Fruit fly (Drosophila melanogaster): ENCODE results near the gene CG43083.

CG43083 gene

DNA sequence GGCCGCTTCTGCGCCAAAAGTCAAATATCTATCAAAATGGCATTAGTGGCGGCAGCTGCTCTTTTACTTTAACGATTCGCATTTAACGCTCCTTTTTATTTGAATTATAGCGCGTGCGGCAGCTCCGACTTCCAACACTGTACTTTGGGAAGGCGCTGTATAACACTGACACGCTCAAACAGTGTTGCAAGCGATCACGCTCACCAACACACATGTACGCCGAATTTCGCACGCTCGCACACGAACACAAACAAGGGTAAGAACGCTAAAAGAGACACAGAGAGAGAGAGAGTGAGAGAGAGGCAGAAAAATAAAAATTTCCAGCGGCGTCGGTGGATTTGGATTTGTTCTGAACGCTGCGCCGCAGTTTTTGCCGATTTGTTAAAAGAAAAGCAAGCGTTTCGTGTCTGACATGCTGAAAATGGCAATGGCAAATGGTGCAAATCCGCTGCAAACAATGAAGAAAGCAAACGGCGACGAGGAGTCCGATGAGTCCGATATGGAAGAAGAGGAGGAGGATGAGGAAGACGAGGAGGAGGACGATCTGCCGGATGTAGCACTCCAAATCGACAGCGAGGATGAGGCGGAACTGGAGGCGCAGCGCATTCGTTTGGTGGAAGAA, 28.6 kb upstream of the CG43083 start, which contains the start of gene Phs (continued):
- TF ChIP-seq Dek (tag; optimal IDR thresholded peaks at IDR 0.05) (peak; percentile 12), Hr3 (GFP tag; optimal IDR thresholded peaks at IDR 0.05) (peak; percentile 55), CkIIα-i1 (GFP tag; IDR thresholded peaks at IDR 0.05) (no peak), nerfin-2 (GFP tag; IDR thresholded peaks at IDR 0.05; ENCODE audit: partially characterized antibody) (no peak), CG31441 (GFP tag; IDR thresholded peaks at IDR 0.05) (peak; percentile 46; the same call in 1 of the 2 replicates), BtbVII (GFP tag; optimal IDR thresholded peaks at IDR 0.05) (peak; percentile 52), MBD-R2 (GFP tag; IDR thresholded peaks at IDR 0.05) (peak; percentile 79; the same call in 1 of the 2 replicates), hkb (optimal IDR thresholded peaks at IDR 0.05) (no peak), hkb (GFP tag; IDR thresholded peaks at IDR 0.05) (peak; percentile 54), peb (GFP tag; IDR thresholded peaks at IDR 0.05) (peak; percentile 72), h (optimal IDR thresholded peaks at IDR 0.05) (no peak), Mes4 (GFP tag; optimal IDR thresholded peaks at IDR 0.05) (peak; percentile 72), amos (GFP tag; IDR thresholded peaks at IDR 0.05; ENCODE audit: partially characterized antibody) (peak; percentile 59), CG13775 (GFP tag; optimal IDR thresholded peaks at IDR 0.05) (peak; percentile 9), TFAM (GFP tag; optimal IDR thresholded peaks at IDR 0.05) (no peak), ems (GFP tag; optimal IDR thresholded peaks at IDR 0.05) (peak; percentile 80), Bteb2 (GFP tag; optimal IDR thresholded peaks at IDR 0.05) (peak; percentile 71), Atf6 (GFP tag; IDR thresholded peaks at IDR 0.05) (peak; percentile 72), CG12659 (GFP tag; optimal IDR thresholded peaks at IDR 0.05) (peak; percentile 83), mld (GFP tag; IDR thresholded peaks at IDR 0.05; ENCODE audit: partially characterized antibody) (no peak), eve (GFP tag; optimal IDR thresholded peaks at IDR 0.05) (no peak), CG16779 (GFP tag; IDR thresholded peaks at IDR 0.05) (peak; percentile 83), caup (GFP tag; optimal IDR thresholded peaks at IDR 0.05; ENCODE audit: severe bottlenecking) (peak; percentile 88), NFAT (GFP tag; IDR thresholded peaks at IDR 0.05) (peak; percentile 96), CG6654 (GFP tag; optimal IDR thresholded peaks at IDR 0.05) (no peak), CG7271 (tag; optimal IDR thresholded peaks at IDR 0.05) (peak; percentile 49), CG12071 (GFP tag; optimal IDR thresholded peaks at IDR 0.05) (peak; percentile 74), Usf (GFP tag; optimal IDR thresholded peaks at IDR 0.05) (peak; percentile 48), sug (tag; optimal IDR thresholded peaks at IDR 0.05) (peak; percentile 59), bigmax (GFP tag; optimal IDR thresholded peaks at IDR 0.05) (peak; percentile 59), CG3995 (GFP tag; optimal IDR thresholded peaks at IDR 0.05) (peak; percentile 44), so (GFP tag; IDR thresholded peaks at IDR 0.05) (peak; percentile 68; the same call in 2 of the 3 replicates), ind (GFP tag; optimal IDR thresholded peaks at IDR 0.05) (peak; percentile 88), wek (GFP tag; optimal IDR thresholded peaks at IDR 0.05) (peak; percentile 52), row (GFP tag; IDR thresholded peaks at IDR 0.05) (0 out of 3 replicates have a peak, but pooled peaks have one; percentile 37), CG6683 (GFP tag; optimal IDR thresholded peaks at IDR 0.05) (peak; percentile 41), gcm2 (GFP tag; optimal IDR thresholded peaks at IDR 0.05) (peak; percentile 43), Aef1 (GFP tag; IDR thresholded peaks at IDR 0.05) (peak; percentile 55), bowl (GFP tag; IDR thresholded peaks at IDR 0.05) (peak; percentile 28; the same call in 1 of the 2 replicates), CG6689 (GFP tag; IDR thresholded peaks at IDR 0.05) (0 out of 2 replicates have a peak, but pooled peaks have one; percentile 36), CG16813 (GFP tag; IDR thresholded peaks at IDR 0.05; ENCODE audit: partially characterized antibody) (peak; percentile 55; the same call in 2 of the 3 replicates), dmrt11E (tag; optimal IDR thresholded peaks at IDR 0.05) (peak; percentile 45), lola (GFP tag; optimal IDR thresholded peaks at IDR 0.05) (peak in 1 of 3 experiments; percentile 30), CG13287 (GFP tag; IDR thresholded peaks at IDR 0.05; ENCODE audit: partially characterized antibody) (peak; percentile 69), schlank (tag; optimal IDR thresholded peaks at IDR 0.05) (peak; percentile 64), CG12299 (tag; optimal IDR thresholded peaks at IDR 0.05) (no peak), sens (GFP tag) (peak; percentile 93), Atf-2 (GFP tag; optimal IDR thresholded peaks at IDR 0.05) (peak; percentile 73), CG13624 (GFP tag; optimal IDR thresholded peaks at IDR 0.05) (peak; percentile 94), Mad (GFP tag; optimal IDR thresholded peaks at IDR 0.05) (peak; percentile 77)
